Worm (Caenorhabditis elegans) whole organism, young adult: ENCODE measurements around the gene clec-88.

Experiments used
- B0261.1 ChIP-seq: sonication (generic microtip); optimal IDR thresholded peaks from 2 replicates; lab custom pipeline; 2016; ENCODE audit warnings: mild to moderate bottlenecking, missing genetic modification characterization, moderate library complexity, missing compliant biosample characterization
- B0336.3 ChIP-seq: fragments of 200-800 bp; sonication (Bioruptor generic); IDR thresholded peaks from 2 replicates; pipeline ENCODE4 v1.3.6; 2022; ENCODE audit warnings: missing genetic modification characterization, missing compliant biosample characterization
- C06A6.2 ChIP-seq: fragments of 200-800 bp; sonication (Bioruptor generic); conservative IDR thresholded peaks from 2 replicates; pipeline ENCODE4 v1.3.6; 2022; ENCODE audit warnings: missing genetic modification characterization, missing compliant biosample characterization
- C17E4.6 ChIP-seq: fragments of 200-800 bp; sonication (Bioruptor generic); IDR thresholded peaks from 2 replicates; pipeline ENCODE4 v1.3.6; 2022; ENCODE audit warnings: missing genetic modification reagents, missing genetic modification characterization, missing compliant biosample characterization
- F10E7.11 ChIP-seq: sonication (generic microtip); optimal IDR thresholded peaks from 2 replicates; lab custom pipeline; 2017; ENCODE audit warnings: mild to moderate bottlenecking, missing genetic modification characterization, moderate library complexity, missing compliant biosample characterization
- F22D6.2 ChIP-seq: sonication (generic microtip); optimal IDR thresholded peaks from 2 replicates; lab custom pipeline; 2016; ENCODE audit warnings: mild to moderate bottlenecking, missing genetic modification characterization, missing compliant biosample characterization
- F37B4.10 ChIP-seq: fragments of 200-800 bp; sonication (Bioruptor generic); IDR thresholded peaks from 2 replicates; pipeline ENCODE4 v1.3.6; 2022; ENCODE audit warnings: missing genetic modification characterization, missing compliant biosample characterization
- F39B2.1 ChIP-seq: fragments of 200-800 bp; sonication (Bioruptor generic); IDR thresholded peaks from 2 replicates; pipeline ENCODE4 v1.3.6; 2022; ENCODE audit warnings: missing genetic modification reagents, missing genetic modification characterization, missing compliant biosample characterization
- F55B11.4 ChIP-seq: sonication (generic microtip); optimal IDR thresholded peaks from 2 replicates; lab custom pipeline; 2016; ENCODE audit warnings: missing compliant biosample characterization, missing genetic modification characterization, borderline replicate concordance; ENCODE audit not compliant: insufficient read depth
- F57C9.4 ChIP-seq: sonication (generic microtip); optimal IDR thresholded peaks from 2 replicates; lab custom pipeline; 2017; ENCODE audit warnings: mild to moderate bottlenecking, missing genetic modification characterization, missing compliant biosample characterization
- K12H6.12 ChIP-seq: fragments of 200-800 bp; sonication (Bioruptor generic); optimal IDR thresholded peaks from 2 replicates; lab custom pipeline; 2018; ENCODE audit warnings: mild to moderate bottlenecking, missing genetic modification characterization, missing compliant biosample characterization
- T07F8.4 ChIP-seq: sonication (generic microtip); optimal IDR thresholded peaks from 2 replicates; lab custom pipeline; 2016; ENCODE audit warnings: mild to moderate bottlenecking, missing genetic modification characterization, moderate library complexity, missing compliant biosample characterization
- T26A5.8 ChIP-seq: sonication (generic microtip); optimal IDR thresholded peaks from 2 replicates; lab custom pipeline; 2016; ENCODE audit warnings: missing genetic modification characterization, missing compliant biosample characterization
- Y56A3A.18 ChIP-seq: fragments of 200-800 bp; sonication (Bioruptor generic); IDR thresholded peaks from 2 replicates; pipeline ENCODE4 v1.3.6; 2022; ENCODE audit warnings: missing genetic modification reagents, missing genetic modification characterization, missing compliant biosample characterization
- Y67H2A.10 ChIP-seq: fragments of 200-800 bp; sonication (Bioruptor generic); conservative IDR thresholded peaks from 2 replicates; pipeline ENCODE4 v1.3.6; 2022; ENCODE audit warnings: missing genetic modification reagents, missing genetic modification characterization, missing compliant biosample characterization
- ZK185.1 ChIP-seq: sonication (generic microtip); optimal IDR thresholded peaks from 2 replicates; lab custom pipeline; 2016; ENCODE audit warnings: mild to moderate bottlenecking, missing genetic modification characterization, missing compliant biosample characterization; ENCODE audit not compliant: poor library complexity, severe bottlenecking
- aptf-2 ChIP-seq: fragments of 200-800 bp; sonication (Bioruptor generic); conservative IDR thresholded peaks from 2 replicates; pipeline ENCODE4 v1.3.6; 2022; ENCODE audit warnings: missing genetic modification reagents, missing genetic modification characterization, missing compliant biosample characterization
- athp-1 ChIP-seq: sonication (generic microtip); optimal IDR thresholded peaks from 2 replicates; lab custom pipeline; 2017; ENCODE audit warnings: mild to moderate bottlenecking, missing genetic modification characterization, missing compliant biosample characterization
- attf-5 ChIP-seq: fragments of 200-800 bp; sonication (Bioruptor generic); optimal IDR thresholded peaks from 2 replicates; lab custom pipeline; 2018; ENCODE audit warnings: mild to moderate bottlenecking, missing genetic modification characterization, missing compliant biosample characterization
- cebp-1 ChIP-seq, 2 experiments: fragments of 200-800 bp in 1 of 2; sonication (Bioruptor generic) in 1 of 2; sonication (generic microtip) in 1 of 2; IDR thresholded peaks in 1 of 2; optimal IDR thresholded peaks in 1 of 2; 2 replicates each; pipeline versions ENCODE4 v1.3.6 to Lab custom; 2017 to 2022; ENCODE audit warnings: missing compliant biosample characterization in 2 of 2, missing genetic modification characterization in 2 of 2, mild to moderate bottlenecking in 1 of 2, missing genetic modification reagents in 1 of 2, moderate library complexity in 1 of 2
- cebp-2 ChIP-seq: fragments of 200-800 bp; sonication (Bioruptor generic); IDR thresholded peaks from 2 replicates; pipeline ENCODE4 v1.3.6; 2022; ENCODE audit warnings: missing genetic modification characterization, missing compliant biosample characterization
- ceh-58 ChIP-seq: fragments of 200-800 bp; sonication (Bioruptor generic); IDR thresholded peaks from 2 replicates; pipeline ENCODE4 v1.3.6; 2022; ENCODE audit warnings: missing genetic modification characterization, missing compliant biosample characterization
- ceh-79 ChIP-seq: sonication (generic microtip); optimal IDR thresholded peaks from 2 replicates; lab custom pipeline; 2017; ENCODE audit warnings: mild to moderate bottlenecking, missing genetic modification characterization, missing compliant biosample characterization
- dox-1 ChIP-seq: fragments of 200-800 bp; sonication (Bioruptor generic); IDR thresholded peaks from 2 replicates; pipeline ENCODE4 v1.3.6; 2022; ENCODE audit warnings: missing genetic modification reagents, missing genetic modification characterization, missing compliant biosample characterization
- dpff-1 ChIP-seq: sonication (generic microtip); optimal IDR thresholded peaks from 2 replicates; lab custom pipeline; 2017; ENCODE audit warnings: mild to moderate bottlenecking, missing genetic modification characterization, missing compliant biosample characterization
- dpl-1 ChIP-seq: fragments of 150-350 bp; optimal IDR thresholded peaks from 2 replicates; lab custom pipeline; 2014; ENCODE audit warnings: missing biosample characterization, missing genetic modification reagents, missing genetic modification characterization
- egl-44 ChIP-seq: fragments of 200-800 bp; sonication (Bioruptor generic); IDR thresholded peaks from 2 replicates; pipeline ENCODE4 v1.3.6; 2022; ENCODE audit warnings: missing genetic modification reagents, missing genetic modification characterization, missing compliant biosample characterization
- ets-4 ChIP-seq: fragments of 200-800 bp; sonication (Bioruptor generic); optimal IDR thresholded peaks from 2 replicates; lab custom pipeline; 2018; ENCODE audit warnings: mild to moderate bottlenecking, missing genetic modification characterization, missing compliant biosample characterization
- fkh-3 ChIP-seq: sonication (generic microtip); optimal IDR thresholded peaks from 2 replicates; lab custom pipeline; 2016; ENCODE audit warnings: mild to moderate bottlenecking, missing genetic modification characterization, missing compliant biosample characterization
- hmg-1.2 ChIP-seq: fragments of 200-800 bp; sonication (Bioruptor generic); IDR thresholded peaks from 2 replicates; pipeline ENCODE4 v1.3.6; 2022; ENCODE audit warnings: missing genetic modification reagents, missing genetic modification characterization, missing compliant biosample characterization
- hrde-1 ChIP-seq: sonication (generic microtip); optimal IDR thresholded peaks from 2 replicates; lab custom pipeline; 2016; ENCODE audit warnings: missing genetic modification characterization, mild to moderate bottlenecking, missing compliant biosample characterization, moderate library complexity, missing genotype, missing genetic modification reagents, borderline replicate concordance
- lin-26 ChIP-seq: fragments of 200-800 bp; sonication (Bioruptor generic); IDR thresholded peaks from 2 replicates; pipeline ENCODE4 v1.3.6; 2022; ENCODE audit warnings: missing genetic modification reagents, missing genetic modification characterization, missing compliant biosample characterization
- lin-40 ChIP-seq: sonication (generic microtip); optimal IDR thresholded peaks from 2 replicates; lab custom pipeline; 2016; ENCODE audit warnings: missing genetic modification characterization, mild to moderate bottlenecking, missing compliant biosample characterization, missing genotype, missing genetic modification reagents
- lsl-1 ChIP-seq: fragments of 200-800 bp; sonication (Bioruptor generic); optimal IDR thresholded peaks from 2 replicates; lab custom pipeline; 2018; ENCODE audit warnings: mild to moderate bottlenecking, missing genetic modification characterization, moderate library complexity, missing compliant biosample characterization
- madf-3 ChIP-seq: fragments of 200-800 bp; sonication (Bioruptor generic); IDR thresholded peaks from 2 replicates; pipeline ENCODE4 v1.3.6; 2022; ENCODE audit warnings: missing genetic modification reagents, missing genetic modification characterization, missing compliant biosample characterization
- madf-6 ChIP-seq: fragments of 200-800 bp; sonication (Bioruptor generic); IDR thresholded peaks from 2 replicates; pipeline ENCODE4 v1.3.6; 2022; ENCODE audit warnings: missing genetic modification reagents, missing genetic modification characterization, missing compliant biosample characterization
- mxl-1 ChIP-seq: sonication (generic microtip); optimal IDR thresholded peaks from 2 replicates; lab custom pipeline; 2016; ENCODE audit warnings: missing genetic modification characterization, missing compliant biosample characterization
- rcor-1 ChIP-seq: fragments of 200-800 bp; sonication (Bioruptor generic); IDR thresholded peaks from 2 replicates; pipeline ENCODE4 v1.3.6; 2022; ENCODE audit warnings: missing genetic modification reagents, missing genetic modification characterization, missing compliant biosample characterization
- repo-1 ChIP-seq: sonication (generic microtip); optimal IDR thresholded peaks from 2 replicates; lab custom pipeline; 2017; ENCODE audit warnings: mild to moderate bottlenecking, missing genetic modification characterization, missing compliant biosample characterization
- rpc-1 ChIP-seq, 2 experiments: fragments of 150-350 bp in 1 of 2; sonication (generic microtip) in 1 of 2; optimal IDR thresholded peaks; 2 replicates each; lab custom pipeline; 2014 to 2018; ENCODE audit warnings: missing biosample characterization in 1 of 2, missing genetic modification characterization in 1 of 2, missing genetic modification reagents in 1 of 2, missing genotype in 1 of 2
- sea-2 ChIP-seq: fragments of 200-800 bp; sonication (Bioruptor generic); IDR thresholded peaks from 2 replicates; pipeline ENCODE4 v1.3.6; 2022; ENCODE audit warnings: missing genetic modification characterization, missing compliant biosample characterization
- snpc-1.1 ChIP-seq: sonication (generic microtip); optimal IDR thresholded peaks from 2 replicates; lab custom pipeline; 2017; ENCODE audit warnings: missing genetic modification characterization, mild to moderate bottlenecking, missing compliant biosample characterization, antibody characterized with exemption, moderate library complexity, missing genotype, missing genetic modification reagents; ENCODE audit not compliant: insufficient read depth
- tbp1 ChIP-seq: fragments of 200-800 bp; sonication (Bioruptor generic); optimal IDR thresholded peaks from 2 replicates; lab custom pipeline; 2018; ENCODE audit warnings: mild to moderate bottlenecking, missing genetic modification characterization, missing compliant biosample characterization
- unc-62 ChIP-seq: fragments of 150-350 bp; optimal IDR thresholded peaks from 2 replicates; lab custom pipeline; 2014; ENCODE audit warnings: missing biosample characterization, missing genetic modification reagents, missing genetic modification characterization
- zfh-2 ChIP-seq: fragments of 200-800 bp; sonication (Bioruptor generic); conservative IDR thresholded peaks from 2 replicates; pipeline ENCODE4 v1.3.6; 2022; ENCODE audit warnings: missing genetic modification reagents, missing genetic modification characterization, missing compliant biosample characterization
- zim-3 ChIP-seq: sonication (generic microtip); optimal IDR thresholded peaks from 2 replicates; lab custom pipeline; 2017; ENCODE audit warnings: mild to moderate bottlenecking, missing genetic modification characterization, moderate library complexity, missing compliant biosample characterization
- ztf-3 ChIP-seq: fragments of 200-800 bp; sonication (Bioruptor generic); optimal IDR thresholded peaks from 2 replicates; lab custom pipeline; 2018; ENCODE audit warnings: mild to moderate bottlenecking, missing genetic modification characterization, missing compliant biosample characterization

Gene clec-88

DNA sequence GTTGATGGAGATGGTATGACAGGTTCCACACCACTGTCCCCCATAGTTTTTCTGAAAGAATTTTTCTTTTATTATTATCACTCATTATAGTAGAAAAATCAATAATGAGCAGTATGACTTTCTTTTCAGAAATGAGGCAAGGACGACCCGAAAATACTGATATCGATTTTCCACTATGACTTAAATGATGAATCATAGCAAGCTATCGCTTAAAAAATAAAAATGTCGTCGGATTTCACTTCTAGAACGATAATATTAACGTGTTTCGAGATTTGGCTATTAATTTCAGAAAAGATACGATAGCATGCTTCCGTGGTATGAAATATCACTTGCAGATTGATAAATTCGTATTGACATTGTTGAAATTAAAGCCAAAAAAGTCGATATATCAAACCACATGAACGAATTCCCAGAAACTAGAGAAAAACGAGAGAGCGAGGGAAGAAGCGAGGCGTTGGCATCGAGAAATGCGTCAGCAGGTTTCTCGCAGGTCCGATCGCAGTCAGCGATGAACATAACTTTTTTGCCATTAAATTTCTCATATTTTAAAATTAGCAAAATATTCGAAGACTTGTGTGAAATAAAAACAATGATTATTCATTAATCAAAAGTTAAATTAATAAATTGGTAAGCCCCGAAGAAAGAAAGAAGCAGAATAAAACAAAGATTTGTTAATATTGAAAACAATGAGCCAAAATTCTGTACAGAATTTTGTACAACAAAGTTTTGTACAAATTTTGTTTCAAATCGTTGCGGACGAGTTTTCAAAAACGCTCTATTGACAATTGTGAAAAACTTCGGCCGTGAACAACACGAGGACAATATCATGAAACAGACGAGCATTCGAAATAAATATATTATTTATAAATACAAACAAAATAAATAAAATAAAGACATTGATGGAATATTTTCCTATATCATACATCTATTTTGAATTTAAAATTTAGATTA is 9.9 kb upstream of the clec-88 start, which contains the start of gene C32D5.11 (continued):
- TF ChIP-seq ceh-79 (tag; lab: Kevin White, UChicago): no peak
- no peak for TF ChIP-seq Y67H2A.10
- no peak for TF ChIP-seq cebp-1 (GFP tag; IDR thresholded peaks at IDR 0.05; lab: Robert Waterston, UW)
- TF ChIP-seq cebp-1 (tag; optimal IDR thresholded peaks at IDR 0.05; lab: Kevin White, UChicago): peak; percentile 65
- TF ChIP-seq F55B11.4: no peak
- no peak for TF ChIP-seq ets-4
- no peak for TF ChIP-seq aptf-2
- TF ChIP-seq fkh-3 (tag; lab: Kevin White, UChicago): no peak
- no peak for TF ChIP-seq F37B4.10 (GFP tag; lab: Robert Waterston, UW)
- no peak for TF ChIP-seq lin-26 (GFP tag; lab: Robert Waterston, UW)
- TF ChIP-seq F10E7.11 (tag; lab: Kevin White, UChicago): no peak
- TF ChIP-seq egl-44 (GFP tag; lab: Robert Waterston, UW): no peak
- no peak for TF ChIP-seq Y56A3A.18
- no peak for TF ChIP-seq snpc-1.1 (tag; lab: Kevin White, UChicago)
- TF ChIP-seq cebp-2 (GFP tag; lab: Robert Waterston, UW): no peak
- TF ChIP-seq lsl-1 (GFP tag; lab: Kevin White, UChicago): peak; percentile 53
- TF ChIP-seq B0261.1 (tag; lab: Kevin White, UChicago): no peak
- no peak for TF ChIP-seq sea-2 (GFP tag; lab: Robert Waterston, UW)
- TF ChIP-seq K12H6.12 (tag; lab: Kevin White, UChicago): peak; percentile 14
- TF ChIP-seq ZK185.1 (tag; lab: Kevin White, UChicago): no peak
- no peak for TF ChIP-seq T26A5.8
- TF ChIP-seq ceh-58 (GFP tag; lab: Robert Waterston, UW): no peak
- no peak for TF ChIP-seq F22D6.2 (tag; lab: Kevin White, UChicago)
- no peak for TF ChIP-seq madf-3 (GFP tag; lab: Robert Waterston, UW)
- 0 out of 2 replicates have a peak, but pooled peaks have one; percentile 37 for TF ChIP-seq B0336.3
- no peak for TF ChIP-seq repo-1 (tag; lab: Kevin White, UChicago)
- no peak for TF ChIP-seq C06A6.2 (GFP tag; lab: Robert Waterston, UW)
- TF ChIP-seq unc-62 (GFP tag; lab: Kevin White, UChicago): no peak
- no peak for TF ChIP-seq F39B2.1 (GFP tag; lab: Robert Waterston, UW)
- TF ChIP-seq zim-3 (tag; lab: Kevin White, UChicago): no peak
- no peak for TF ChIP-seq F57C9.4 (tag; lab: Kevin White, UChicago)
- no peak for TF ChIP-seq ztf-3 (GFP tag; lab: Kevin White, UChicago)
- no peak for TF ChIP-seq T07F8.4 (tag; lab: Kevin White, UChicago)
- TF ChIP-seq dpl-1 (GFP tag; lab: Kevin White, UChicago): peak; percentile 22

DNA sequence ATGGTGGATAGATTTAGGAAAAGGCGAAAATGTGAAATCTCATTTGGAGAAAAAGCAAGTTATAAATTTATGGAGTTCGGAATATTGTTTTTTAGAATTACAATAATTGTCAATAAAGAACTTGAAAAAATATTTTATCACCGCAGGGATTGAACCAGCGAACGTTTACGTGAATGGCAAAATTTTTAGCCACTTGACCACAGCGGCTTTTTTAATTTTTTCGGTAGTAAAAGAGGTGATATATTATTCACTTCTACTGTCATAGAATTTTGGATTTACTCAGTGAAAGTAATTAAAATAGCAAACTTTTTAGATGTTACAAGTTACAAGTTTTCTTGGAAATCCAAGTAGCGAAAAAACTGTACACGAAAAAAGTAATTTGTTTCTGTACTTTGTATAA is 7.3 kb upstream of the clec-88 start:
- peak; percentile 50 for TF ChIP-seq athp-1
- TF ChIP-seq madf-6: peak; percentile 49; the same call in 1 of the 2 replicates
- no peak for TF ChIP-seq hmg-1.2 (GFP tag; lab: Robert Waterston, UW)
- TF ChIP-seq rpc-1 (optimal IDR thresholded peaks at IDR 0.05; lab: Kevin White, UChicago): peak; percentile 56
- peak; percentile 78 for TF ChIP-seq rpc-1 (tag; optimal IDR thresholded peaks at IDR 0.05; lab: Kevin White, UChicago)
- no peak for TF ChIP-seq dpff-1 (tag; lab: Kevin White, UChicago)
- TF ChIP-seq mxl-1 (tag; lab: Kevin White, UChicago): no peak
- TF ChIP-seq fkh-3 (tag; lab: Kevin White, UChicago): no peak
- TF ChIP-seq zfh-2 (GFP tag; lab: Robert Waterston, UW): no peak
- no peak for TF ChIP-seq lin-40
- TF ChIP-seq rcor-1: no peak
- no peak for TF ChIP-seq F57C9.4 (tag; lab: Kevin White, UChicago)
- peak; percentile 66 for TF ChIP-seq lin-26 (GFP tag; lab: Robert Waterston, UW)
- TF ChIP-seq C17E4.6 (GFP tag; lab: Robert Waterston, UW): no peak
- TF ChIP-seq tbp1: peak; percentile 83
- TF ChIP-seq attf-5 (GFP tag; lab: Kevin White, UChicago): no peak
- no peak for TF ChIP-seq dox-1
- no peak for TF ChIP-seq hrde-1 (tag; lab: Kevin White, UChicago)
